Worm (Caenorhabditis elegans) whole organism, young adult: ENCODE measurements around the gene B0393.9.
A peak's percentile ranks its signal among the peaks of the same experiment; 100 is the strongest.

Source experiments
- B0261.1 ChIP-seq: sonication (generic microtip); optimal IDR thresholded peaks from 2 replicates; lab custom pipeline; 2016; ENCODE audit warnings: mild to moderate bottlenecking, missing genetic modification characterization, moderate library complexity, missing compliant biosample characterization
- B0336.3 ChIP-seq: fragments of 200-800 bp; sonication (Bioruptor generic); IDR thresholded peaks from 2 replicates; pipeline ENCODE4 v1.3.6; 2022; ENCODE audit warnings: missing genetic modification characterization, missing compliant biosample characterization
- F33H1.4 ChIP-seq: fragments of 200-800 bp; sonication (Bioruptor generic); IDR thresholded peaks from 2 replicates; pipeline ENCODE4 v1.3.6; 2022; ENCODE audit warnings: missing genetic modification reagents, missing genetic modification characterization, missing compliant biosample characterization
- F37B4.10 ChIP-seq: fragments of 200-800 bp; sonication (Bioruptor generic); IDR thresholded peaks from 2 replicates; pipeline ENCODE4 v1.3.6; 2022; ENCODE audit warnings: missing genetic modification characterization, missing compliant biosample characterization
- K11D2.4 ChIP-seq: fragments of 200-800 bp; sonication (Bioruptor generic); IDR thresholded peaks from 2 replicates; pipeline ENCODE4 v1.3.6; 2022; ENCODE audit warnings: missing genetic modification reagents, missing genetic modification characterization, missing compliant biosample characterization
- T07F8.4 ChIP-seq: sonication (generic microtip); optimal IDR thresholded peaks from 2 replicates; lab custom pipeline; 2016; ENCODE audit warnings: mild to moderate bottlenecking, missing genetic modification characterization, moderate library complexity, missing compliant biosample characterization
- Y53G8AR.9 ChIP-seq: fragments of 200-800 bp; sonication (Bioruptor generic); conservative IDR thresholded peaks from 2 replicates; pipeline ENCODE4 v1.3.6; 2022; ENCODE audit warnings: missing genetic modification reagents, missing genetic modification characterization, missing compliant biosample characterization
- Y67H2A.10 ChIP-seq: fragments of 200-800 bp; sonication (Bioruptor generic); conservative IDR thresholded peaks from 2 replicates; pipeline ENCODE4 v1.3.6; 2022; ENCODE audit warnings: missing genetic modification reagents, missing genetic modification characterization, missing compliant biosample characterization
- Y79H2A.3 ChIP-seq: fragments of 200-800 bp; sonication (Bioruptor generic); conservative IDR thresholded peaks from 2 replicates; pipeline ENCODE4 v1.3.6; 2022; ENCODE audit warnings: missing genetic modification reagents, missing genetic modification characterization, missing compliant biosample characterization
- Y95B8A.8 ChIP-seq: fragments of 200-800 bp; sonication (Bioruptor generic); IDR thresholded peaks from 2 replicates; pipeline ENCODE4 v1.3.6; 2022; ENCODE audit warnings: missing genetic modification reagents, missing genetic modification characterization, missing compliant biosample characterization
- aptf-2 ChIP-seq: fragments of 200-800 bp; sonication (Bioruptor generic); conservative IDR thresholded peaks from 2 replicates; pipeline ENCODE4 v1.3.6; 2022; ENCODE audit warnings: missing genetic modification reagents, missing genetic modification characterization, missing compliant biosample characterization
- atf-7 ChIP-seq: sonication (generic microtip); optimal IDR thresholded peaks from 2 replicates; lab custom pipeline; 2017; ENCODE audit warnings: mild to moderate bottlenecking, missing genetic modification characterization, missing compliant biosample characterization
- attf-3 ChIP-seq: fragments of 200-800 bp; sonication (Bioruptor generic); conservative IDR thresholded peaks from 2 replicates; pipeline ENCODE4 v1.3.6; 2022; ENCODE audit warnings: missing genetic modification reagents, missing genetic modification characterization, missing compliant biosample characterization
- cebp-2 ChIP-seq: fragments of 200-800 bp; sonication (Bioruptor generic); IDR thresholded peaks from 2 replicates; pipeline ENCODE4 v1.3.6; 2022; ENCODE audit warnings: missing genetic modification characterization, missing compliant biosample characterization
- ceh-58 ChIP-seq: fragments of 200-800 bp; sonication (Bioruptor generic); IDR thresholded peaks from 2 replicates; pipeline ENCODE4 v1.3.6; 2022; ENCODE audit warnings: missing genetic modification characterization, missing compliant biosample characterization
- chd-7 ChIP-seq: sonication (generic microtip); optimal IDR thresholded peaks from 2 replicates; lab custom pipeline; 2016; ENCODE audit warnings: mild to moderate bottlenecking, missing genetic modification characterization, moderate library complexity, missing compliant biosample characterization
- dox-1 ChIP-seq: fragments of 200-800 bp; sonication (Bioruptor generic); IDR thresholded peaks from 2 replicates; pipeline ENCODE4 v1.3.6; 2022; ENCODE audit warnings: missing genetic modification reagents, missing genetic modification characterization, missing compliant biosample characterization
- dpff-1 ChIP-seq: sonication (generic microtip); optimal IDR thresholded peaks from 2 replicates; lab custom pipeline; 2017; ENCODE audit warnings: mild to moderate bottlenecking, missing genetic modification characterization, missing compliant biosample characterization
- efl-1 ChIP-seq: fragments of 150-350 bp; optimal IDR thresholded peaks from 2 replicates; lab custom pipeline; 2014; ENCODE audit warnings: missing biosample characterization, missing genetic modification reagents, missing genetic modification characterization
- egl-44 ChIP-seq: fragments of 200-800 bp; sonication (Bioruptor generic); IDR thresholded peaks from 2 replicates; pipeline ENCODE4 v1.3.6; 2022; ENCODE audit warnings: missing genetic modification reagents, missing genetic modification characterization, missing compliant biosample characterization
- egrh-3 ChIP-seq: fragments of 200-800 bp; sonication (Bioruptor generic); IDR thresholded peaks from 2 replicates; pipeline ENCODE4 v1.3.6; 2022; ENCODE audit warnings: missing genetic modification reagents, missing genetic modification characterization, missing compliant biosample characterization
- hlh-12 ChIP-seq: sonication (generic microtip); optimal IDR thresholded peaks from 2 replicates; lab custom pipeline; 2016; ENCODE audit warnings: missing genetic modification characterization, missing compliant biosample characterization
- hlh-26 ChIP-seq: fragments of 200-800 bp; sonication (Bioruptor generic); conservative IDR thresholded peaks from 2 replicates; pipeline ENCODE4 v1.3.6; 2022; ENCODE audit warnings: missing genetic modification reagents, missing genetic modification characterization, missing compliant biosample characterization
- hmg-20 ChIP-seq: fragments of 200-800 bp; sonication (Bioruptor generic); IDR thresholded peaks from 2 replicates; pipeline ENCODE4 v1.3.6; 2022; ENCODE audit warnings: missing genetic modification reagents, missing genetic modification characterization, missing compliant biosample characterization
- let-607 ChIP-seq, 2 experiments: fragments of 200-800 bp in 1 of 2; sonication (Bioruptor generic) in 1 of 2; sonication (generic microtip) in 1 of 2; optimal IDR thresholded peaks; 2 replicates each; lab custom pipeline; 2016 to 2018; ENCODE audit warnings: mild to moderate bottlenecking in 2 of 2, missing compliant biosample characterization in 2 of 2, missing genetic modification characterization in 2 of 2, moderate library complexity in 2 of 2, missing genotype in 1 of 2
- lin-40 ChIP-seq: sonication (generic microtip); optimal IDR thresholded peaks from 2 replicates; lab custom pipeline; 2016; ENCODE audit warnings: missing genetic modification characterization, mild to moderate bottlenecking, missing compliant biosample characterization, missing genotype, missing genetic modification reagents
- lsy-27 ChIP-seq: sonication (generic microtip); optimal IDR thresholded peaks from 2 replicates; lab custom pipeline; 2017; ENCODE audit warnings: missing genetic modification characterization, mild to moderate bottlenecking, missing compliant biosample characterization, antibody characterized with exemption, missing genotype, borderline replicate concordance; ENCODE audit not compliant: insufficient read depth
- madf-10 ChIP-seq: sonication (generic microtip); optimal IDR thresholded peaks from 2 replicates; lab custom pipeline; 2016; ENCODE audit warnings: mild to moderate bottlenecking, missing genetic modification characterization, missing compliant biosample characterization
- madf-3 ChIP-seq: fragments of 200-800 bp; sonication (Bioruptor generic); IDR thresholded peaks from 2 replicates; pipeline ENCODE4 v1.3.6; 2022; ENCODE audit warnings: missing genetic modification reagents, missing genetic modification characterization, missing compliant biosample characterization
- madf-8 ChIP-seq: fragments of 200-800 bp; sonication (Bioruptor generic); conservative IDR thresholded peaks from 2 replicates; pipeline ENCODE4 v1.3.6; 2022; ENCODE audit warnings: missing genetic modification reagents, missing genetic modification characterization, missing compliant biosample characterization
- nfya-1 ChIP-seq: sonication (generic microtip); optimal IDR thresholded peaks from 2 replicates; lab custom pipeline; 2017; ENCODE audit warnings: antibody characterized with exemption, missing compliant biosample characterization, missing genetic modification characterization, borderline replicate concordance; ENCODE audit not compliant: insufficient read depth
- nhr-80 ChIP-seq: sonication (generic microtip); optimal IDR thresholded peaks from 2 replicates; lab custom pipeline; 2016; ENCODE audit warnings: missing genetic modification characterization, missing compliant biosample characterization
- nhr-90 ChIP-seq: sonication (generic microtip); optimal IDR thresholded peaks from 2 replicates; lab custom pipeline; 2016; ENCODE audit warnings: missing genotype, mild to moderate bottlenecking, missing genetic modification characterization, missing compliant biosample characterization
- pbrm-1 ChIP-seq: fragments of 200-800 bp; sonication (Bioruptor generic); IDR thresholded peaks from 2 replicates; pipeline ENCODE4 v1.3.6; 2022; ENCODE audit warnings: missing genetic modification reagents, missing genetic modification characterization, missing compliant biosample characterization
- pha-4 ChIP-seq: fragments of 150-350 bp; sonication (generic microtip); optimal IDR thresholded peaks from 2 replicates; lab custom pipeline; 2014; ENCODE audit warnings: missing biosample characterization, missing genetic modification reagents, missing genetic modification characterization
- rcor-1 ChIP-seq: fragments of 200-800 bp; sonication (Bioruptor generic); IDR thresholded peaks from 2 replicates; pipeline ENCODE4 v1.3.6; 2022; ENCODE audit warnings: missing genetic modification reagents, missing genetic modification characterization, missing compliant biosample characterization
- rec-8 ChIP-seq, 2 experiments: sonication (generic microtip); optimal IDR thresholded peaks; 2 replicates each; lab custom pipeline; 2016; ENCODE audit warnings: mild to moderate bottlenecking in 2 of 2, missing genetic modification characterization in 2 of 2, missing genetic modification reagents in 2 of 2, missing genotype in 2 of 2, missing biosample characterization in 1 of 2, missing compliant biosample characterization in 1 of 2, moderate library complexity in 1 of 2
- snpc-3.4 ChIP-seq: sonication (generic microtip); optimal IDR thresholded peaks from 2 replicates; lab custom pipeline; 2017; ENCODE audit warnings: missing genetic modification characterization, mild to moderate bottlenecking, missing compliant biosample characterization, antibody characterized with exemption, moderate library complexity, missing genotype, missing genetic modification reagents
- snpc-4 ChIP-seq, 5 experiments: fragments of 150-350 bp in 1 of 5; sonication (generic microtip) in 4 of 5; optimal IDR thresholded peaks; 2 replicates each; lab custom pipeline; 2014 to 2018; ENCODE audit warnings: missing genetic modification characterization in 5 of 5, missing biosample characterization in 3 of 5, antibody characterized with exemption in 2 of 5, mild to moderate bottlenecking in 2 of 5, missing compliant biosample characterization in 2 of 5, missing genotype in 2 of 5, moderate library complexity in 2 of 5, missing genetic modification reagents in 1 of 5
- somi-1 ChIP-seq: fragments of 200-800 bp; sonication (Bioruptor generic); optimal IDR thresholded peaks from 2 replicates; lab custom pipeline; 2018; ENCODE audit warnings: mild to moderate bottlenecking, missing genetic modification characterization, missing compliant biosample characterization
- sptf-2 ChIP-seq: fragments of 200-800 bp; sonication (Bioruptor generic); optimal IDR thresholded peaks from 2 replicates; lab custom pipeline; 2018; ENCODE audit warnings: mild to moderate bottlenecking, missing genetic modification characterization, missing compliant biosample characterization
- tbp1 ChIP-seq: fragments of 200-800 bp; sonication (Bioruptor generic); optimal IDR thresholded peaks from 2 replicates; lab custom pipeline; 2018; ENCODE audit warnings: mild to moderate bottlenecking, missing genetic modification characterization, missing compliant biosample characterization
- unc-62 ChIP-seq: fragments of 150-350 bp; optimal IDR thresholded peaks from 2 replicates; lab custom pipeline; 2014; ENCODE audit warnings: missing biosample characterization, missing genetic modification reagents, missing genetic modification characterization
- xnd-1 ChIP-seq: sonication (generic microtip); optimal IDR thresholded peaks from 2 replicates; lab custom pipeline; 2016; ENCODE audit warnings: missing genotype, missing genetic modification reagents, missing genetic modification characterization, missing compliant biosample characterization
- ztf-3 ChIP-seq: fragments of 200-800 bp; sonication (Bioruptor generic); optimal IDR thresholded peaks from 2 replicates; lab custom pipeline; 2018; ENCODE audit warnings: mild to moderate bottlenecking, missing genetic modification characterization, missing compliant biosample characterization

The B0393.9 gene

ce11 chrIII:4756983-4757382, 23.0 kb downstream of the B0393.9 start, which contains the start of gene fbxl-2 (continued):
- TF ChIP-seq Y95B8A.8 (GFP tag; lab: Robert Waterston, UW) (peak; percentile 84), nhr-90 (tag; lab: Kevin White, UChicago) (peak; percentile 60), xnd-1 (tag; lab: Kevin White, UChicago) (peak; percentile 79), dpff-1 (tag; lab: Kevin White, UChicago) (no peak), somi-1 (peak; percentile 70), ceh-58 (GFP tag; lab: Robert Waterston, UW) (no peak), efl-1 (peak; percentile 96), nfya-1 (tag; lab: Kevin White, UChicago) (no peak), madf-8 (peak; percentile 84), sptf-2 (no peak), unc-62 (GFP tag; lab: Kevin White, UChicago) (no peak), egl-44 (peak; percentile 78), Y53G8AR.9 (GFP tag; lab: Robert Waterston, UW) (peak; percentile 97)

DNA sequence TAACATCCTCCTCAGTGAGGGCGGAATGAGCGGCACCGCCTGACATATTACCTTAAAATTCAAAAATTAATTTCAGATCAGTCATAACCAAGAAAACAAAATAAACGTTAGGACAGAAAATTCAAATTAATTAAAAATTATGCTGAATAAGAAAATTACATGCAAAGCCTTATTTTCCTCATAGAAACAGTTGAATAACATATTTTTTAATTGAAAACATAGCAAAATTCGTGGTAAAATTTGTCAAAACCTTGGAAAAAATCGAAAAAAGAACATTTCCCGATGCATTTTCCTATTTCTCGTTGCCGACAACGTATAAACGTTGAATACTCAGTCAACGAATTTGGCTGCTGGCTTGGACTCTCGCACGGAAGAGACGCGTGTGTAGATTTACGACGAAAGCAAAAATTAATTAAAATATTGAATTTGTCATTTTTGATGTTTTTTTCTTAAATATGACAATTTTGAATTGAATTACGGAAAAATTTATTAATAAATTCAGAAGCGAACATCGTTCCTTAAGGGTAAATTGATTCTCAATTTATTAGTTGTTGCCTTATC, 25.9 kb downstream of the B0393.9 start, which contains the start of the genes rps-0 and rbg-3:
Gene rps-0 (minus strand): TSS at position 51 of the 561 bp plus-strand sequence.
Gene rbg-3 (plus strand): TSS at position 424 of the 561 bp plus-strand sequence.
- TF ChIP-seq nhr-80 (tag; lab: Kevin White, UChicago) = peak; percentile 37
- TF ChIP-seq hlh-26 (GFP tag; lab: Robert Waterston, UW) = no peak
- no peak for TF ChIP-seq aptf-2 (GFP tag; lab: Robert Waterston, UW)
- peak; percentile 99 for TF ChIP-seq F33H1.4 (GFP tag; lab: Robert Waterston, UW)
- no peak for TF ChIP-seq T07F8.4 (tag; lab: Kevin White, UChicago)
- TF ChIP-seq egl-44 = no peak
- TF ChIP-seq lsy-27 = no peak
- no peak for TF ChIP-seq rec-8 (tag; optimal IDR thresholded peaks at IDR 0.05; lab: Kevin White, UChicago)
- TF ChIP-seq tbp1 = peak; percentile 64
- TF ChIP-seq pbrm-1 (GFP tag; lab: Robert Waterston, UW) = peak; percentile 77
- no peak for TF ChIP-seq Y79H2A.3 (GFP tag; lab: Robert Waterston, UW)
- TF ChIP-seq B0336.3 (GFP tag; lab: Robert Waterston, UW) = 0 out of 2 replicates have a peak, but pooled peaks have one; percentile 35
- peak; percentile 84 for TF ChIP-seq pha-4
- TF ChIP-seq egrh-3 (GFP tag; lab: Robert Waterston, UW) = no peak
- TF ChIP-seq F37B4.10 (GFP tag; lab: Robert Waterston, UW) = no peak
- 0 out of 2 replicates have a peak, but pooled peaks have one; percentile 36 for TF ChIP-seq madf-3 (GFP tag; lab: Robert Waterston, UW)
- no peak for TF ChIP-seq hlh-12 (tag; lab: Kevin White, UChicago)
- TF ChIP-seq madf-10 (tag; lab: Kevin White, UChicago) = peak; percentile 77
- peak; percentile 87 for TF ChIP-seq dox-1 (GFP tag; lab: Robert Waterston, UW)
- TF ChIP-seq rcor-1 (GFP tag; lab: Robert Waterston, UW) = peak; percentile 80
- peak; percentile 76 for TF ChIP-seq K11D2.4 (GFP tag; lab: Robert Waterston, UW)
- TF ChIP-seq B0261.1 = no peak
- TF ChIP-seq hmg-20 (GFP tag; lab: Robert Waterston, UW) = no peak
- TF ChIP-seq madf-8 = peak; percentile 42
- TF ChIP-seq snpc-4 (GFP tag; optimal IDR thresholded peaks at IDR 0.05; lab: Kevin White, UChicago) = no peak
- TF ChIP-seq snpc-4 (tag; optimal IDR thresholded peaks at IDR 0.05; lab: Kevin White, UChicago) = peak in 3 of 4 experiments; percentile 53 to 74 (median 61)
- no peak for TF ChIP-seq ztf-3 (GFP tag; lab: Kevin White, UChicago)
- TF ChIP-seq Y67H2A.10 (GFP tag; lab: Robert Waterston, UW) = peak; percentile 57; the same call in 1 of the 2 replicates
- peak in 1 of 2 experiments; percentile 74 for TF ChIP-seq let-607 (tag; optimal IDR thresholded peaks at IDR 0.05; lab: Kevin White, UChicago)
- TF ChIP-seq snpc-3.4 (tag; lab: Kevin White, UChicago) = peak; percentile 91
- TF ChIP-seq dpff-1 (tag; lab: Kevin White, UChicago) = no peak
- TF ChIP-seq attf-3 (GFP tag; lab: Robert Waterston, UW) = peak; percentile 48; the same call in 1 of the 2 replicates
- no peak for TF ChIP-seq chd-7
- no peak for TF ChIP-seq atf-7 (tag; lab: Kevin White, UChicago)
- TF ChIP-seq cebp-2 (GFP tag; lab: Robert Waterston, UW) = no peak
- TF ChIP-seq sptf-2 = no peak
- 0 out of 2 replicates have a peak, but pooled peaks have one; percentile 30 for TF ChIP-seq Y95B8A.8 (GFP tag; lab: Robert Waterston, UW)
- peak; percentile 85 for TF ChIP-seq lin-40
